Fruit fly (Drosophila melanogaster): Measurements from ENCODE around the gene TwdlY.

DNA sequence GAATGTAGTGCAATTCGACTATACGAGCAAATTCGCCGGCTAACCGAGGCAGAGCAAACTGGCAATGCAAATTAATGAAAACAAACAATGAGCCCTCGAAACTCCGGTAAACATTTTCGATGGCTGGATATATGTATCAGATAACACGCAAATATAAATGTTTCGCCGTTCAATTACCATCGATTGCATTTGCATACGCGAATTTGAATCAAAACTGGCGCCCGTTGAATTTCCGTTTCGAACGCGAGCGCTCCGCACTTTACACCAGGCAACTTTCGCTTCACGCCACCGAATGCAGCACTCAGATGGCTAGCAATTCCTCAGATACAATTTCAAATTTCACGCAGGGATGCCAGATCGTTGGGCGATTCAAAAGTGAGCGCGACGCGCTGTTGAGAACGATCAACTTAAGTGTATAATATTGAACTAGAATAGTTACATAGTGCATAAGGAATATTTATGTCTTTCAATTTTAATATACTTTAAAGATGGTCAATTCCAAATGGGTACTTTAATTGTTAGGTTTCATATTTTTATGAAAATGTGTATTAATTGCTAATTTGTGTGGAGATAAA lies 48.5 kb downstream of the TwdlY start, which contains the start of gene if:
- TF ChIP-seq EcR (GFP tag; optimal IDR thresholded peaks at IDR 0.05) (no peak), CG4496 (GFP tag; IDR thresholded peaks at IDR 0.05) (no peak), gl (tag; optimal IDR thresholded peaks at IDR 0.05) (no peak), CG14655 (GFP tag; optimal IDR thresholded peaks at IDR 0.05) (no peak), CG34367 (tag; optimal IDR thresholded peaks at IDR 0.05) (no peak), CG10348 (GFP tag; IDR thresholded peaks at IDR 0.05) (no peak), Ets98B (GFP tag; IDR thresholded peaks at IDR 0.05) (no peak), CG17806 (tag; optimal IDR thresholded peaks at IDR 0.05) (no peak)

Data from whole organism, pupa.